Worm (Caenorhabditis elegans): ENCODE data around the gene sri-9.

The sri-9 gene

DNA sequence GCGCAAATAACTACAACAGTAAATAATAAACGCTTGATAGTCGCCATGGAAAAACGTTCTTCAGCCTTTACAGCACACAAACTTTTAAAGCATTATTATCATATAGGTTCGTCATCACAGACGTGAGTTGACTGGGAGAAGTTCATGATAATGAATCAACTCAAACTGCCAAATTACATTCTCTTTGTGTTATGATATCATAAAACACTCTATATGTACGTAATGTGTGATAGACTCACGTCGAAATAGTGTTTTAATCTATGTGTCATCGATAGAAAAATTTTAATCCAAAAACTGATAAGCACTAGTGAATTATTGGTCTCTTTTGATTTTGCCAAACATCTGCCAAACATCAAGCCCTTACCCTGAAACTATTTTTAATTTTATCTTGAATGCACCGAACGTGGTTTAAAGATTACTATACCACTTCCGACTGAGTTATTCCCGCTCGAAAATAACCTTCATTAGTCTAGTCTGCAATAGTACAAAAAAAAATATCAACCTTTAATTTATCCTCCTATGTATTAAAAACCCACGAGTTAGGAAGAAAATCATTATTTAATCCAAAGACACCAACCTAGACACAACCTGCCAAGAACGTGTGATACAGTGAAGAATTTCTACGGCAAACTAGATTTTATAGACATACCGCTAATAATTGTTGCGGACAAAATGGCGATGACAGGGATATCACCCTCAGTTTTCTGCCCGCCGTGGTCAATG, 8.2 kb downstream of the sri-9 start, which contains the start of the genes clc-12 and clec-240:
Gene clc-12, minus strand, starts transcription at position 47 of the 723 bp plus-strand sequence.
Gene clec-240, plus strand, starts transcription at position 673 of the 723 bp plus-strand sequence.
- TF ChIP-seq pqm-1 (tag; optimal IDR thresholded peaks at IDR 0.05) (peak; percentile 77), nhr-77 (tag; optimal IDR thresholded peaks at IDR 0.05) (no peak), elt-2 (tag; optimal IDR thresholded peaks at IDR 0.05) (peak; percentile 64), aly-2 (tag; optimal IDR thresholded peaks at IDR 0.05) (no peak), lin-39 (tag; optimal IDR thresholded peaks at IDR 0.05) (no peak), nhr-76 (tag; optimal IDR thresholded peaks at IDR 0.05) (no peak), fos-1 (tag; optimal IDR thresholded peaks at IDR 0.05) (no peak)

DNA sequence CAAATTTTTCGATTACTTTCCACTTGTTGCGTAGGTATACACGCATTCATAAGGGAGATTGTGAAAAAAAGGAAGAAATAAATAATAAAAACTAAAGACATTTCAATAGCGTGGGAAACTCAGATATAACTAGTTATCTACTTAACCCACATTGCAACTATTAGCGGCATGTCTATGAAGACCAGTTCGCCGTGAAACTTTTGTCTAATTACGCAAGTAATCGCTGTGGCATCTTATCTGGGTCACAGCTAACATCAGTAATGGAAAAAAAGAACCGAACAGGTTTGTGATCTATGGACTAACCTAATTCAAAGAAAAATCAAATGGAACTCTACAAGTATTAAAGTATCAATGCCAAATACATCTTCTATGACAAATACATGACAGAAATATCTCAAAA, 12.0 kb downstream of the sri-9 start, which contains the start of gene clec-241:
Gene clec-241, minus strand, starts transcription at position 101 of the 400 bp plus-strand sequence.
- TF ChIP-seq ztf-11 (tag; optimal IDR thresholded peaks at IDR 0.05): no peak
- no peak for TF ChIP-seq R02D3.7 (tag; optimal IDR thresholded peaks at IDR 0.05)
- no peak for TF ChIP-seq elt-1 (tag; optimal IDR thresholded peaks at IDR 0.05)

DNA sequence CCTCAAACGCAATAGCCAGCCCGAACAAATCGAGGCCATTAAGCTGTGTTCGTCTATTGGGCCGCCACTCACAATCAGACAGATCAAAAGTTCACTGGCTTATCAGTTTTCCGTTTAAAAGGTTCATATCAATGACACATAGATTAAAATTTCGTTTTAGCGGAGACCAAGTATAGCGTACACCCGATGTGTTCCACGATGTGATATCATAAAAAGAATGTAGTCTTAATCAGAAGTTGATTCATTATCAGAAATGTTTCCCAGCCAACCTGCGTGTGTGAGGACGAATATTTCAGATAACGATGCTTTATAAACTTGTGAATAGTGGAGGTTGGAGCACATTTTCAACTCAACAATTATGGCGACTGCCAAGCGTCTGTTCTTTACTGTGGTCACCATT, 12.8 kb downstream of the sri-9 start, which contains the start of gene clc-13:
Gene clc-13, plus strand, starts transcription at position 359 of the 400 bp plus-strand sequence.
- TF ChIP-seq elt-2 (tag; optimal IDR thresholded peaks at IDR 0.05) (peak; percentile 95), nhr-28 (tag; optimal IDR thresholded peaks at IDR 0.05) (no peak), unc-62 (GFP tag; optimal IDR thresholded peaks at IDR 0.05) (no peak), jun-1 (tag; optimal IDR thresholded peaks at IDR 0.05) (peak; percentile 4), snpc-4 (tag; optimal IDR thresholded peaks at IDR 0.05) (no peak), unc-39 (tag; optimal IDR thresholded peaks at IDR 0.05) (no peak), R02D3.7 (tag; optimal IDR thresholded peaks at IDR 0.05) (no peak), fkh-10 (GFP tag; optimal IDR thresholded peaks at IDR 0.05) (no peak), pqm-1 (tag; optimal IDR thresholded peaks at IDR 0.05) (peak; percentile 74), mml-1 (tag; optimal IDR thresholded peaks at IDR 0.05) (no peak)

DNA sequence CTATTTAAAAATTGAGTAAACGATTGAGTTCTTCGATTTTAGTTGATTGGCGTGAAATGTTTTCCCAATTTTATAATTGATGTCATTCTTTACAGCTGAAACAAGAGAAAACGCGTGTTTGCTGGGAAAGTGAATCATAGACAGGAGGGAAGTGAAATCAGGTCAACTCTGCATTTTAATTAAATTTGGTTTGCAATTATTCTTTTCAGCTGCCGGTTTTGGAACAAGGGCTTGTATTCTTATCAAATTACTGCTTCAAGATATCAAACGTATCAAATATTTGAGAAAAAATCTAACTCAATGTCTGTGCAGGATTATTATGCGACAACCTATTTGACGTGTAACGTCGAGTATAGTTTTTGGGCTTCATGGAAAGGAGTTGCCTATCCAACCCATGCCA, 15.5 kb downstream of the sri-9 start, which contains the start of gene srh-97:
Gene srh-97, plus strand, starts transcription at position 301 of the 400 bp plus-strand sequence.
- no peak for TF ChIP-seq R02D3.7 (tag; optimal IDR thresholded peaks at IDR 0.05)
- no peak for TF ChIP-seq eor-1 (tag; optimal IDR thresholded peaks at IDR 0.05)
- no peak for TF ChIP-seq mdl-1 (tag; optimal IDR thresholded peaks at IDR 0.05)
- TF ChIP-seq nhr-43 (tag; optimal IDR thresholded peaks at IDR 0.05; ENCODE audit: poor library complexity, severe bottlenecking): no peak
- no peak for TF ChIP-seq fkh-10 (GFP tag; optimal IDR thresholded peaks at IDR 0.05)
- no peak for TF ChIP-seq nhr-67 (tag; optimal IDR thresholded peaks at IDR 0.05)
- no peak for TF ChIP-seq nhr-12 (tag; optimal IDR thresholded peaks at IDR 0.05)
- no peak for TF ChIP-seq elt-2 (tag; optimal IDR thresholded peaks at IDR 0.05)
- no peak for TF ChIP-seq elt-1 (tag; optimal IDR thresholded peaks at IDR 0.05)
- TF ChIP-seq skn-1 (tag; optimal IDR thresholded peaks at IDR 0.05): no peak
- no peak for TF ChIP-seq lsy-12 (tag; optimal IDR thresholded peaks at IDR 0.05)
- TF ChIP-seq ama-1 (optimal IDR thresholded peaks at IDR 0.05): no peak
- TF ChIP-seq lin-39 (tag; optimal IDR thresholded peaks at IDR 0.05): no peak
- TF ChIP-seq pha-4 (tag; optimal IDR thresholded peaks at IDR 0.05): no peak
- no peak for TF ChIP-seq ceh-82 (tag; optimal IDR thresholded peaks at IDR 0.05)
- TF ChIP-seq ceh-9 (tag; optimal IDR thresholded peaks at IDR 0.05): no peak

DNA sequence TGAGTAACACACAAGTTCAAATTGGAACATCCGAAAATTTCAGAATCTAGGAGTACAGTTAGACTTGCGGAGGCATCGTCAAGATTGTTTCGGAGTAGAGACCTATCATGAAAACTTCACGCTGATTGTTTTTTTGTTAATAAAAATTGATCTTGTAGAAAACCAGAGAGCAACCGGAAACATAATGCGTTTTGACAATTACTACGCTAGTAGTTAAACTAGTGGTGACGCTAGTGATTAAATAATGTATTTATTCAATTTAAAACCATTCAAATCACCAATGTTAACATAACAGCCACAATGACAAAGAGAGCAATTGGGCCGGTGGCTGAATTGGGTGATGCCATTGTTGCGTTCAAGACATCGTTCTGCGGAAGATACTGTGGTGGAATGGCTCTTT, 18.4 kb downstream of the sri-9 start, which contains the start of gene F49H6.17:
Gene F49H6.17, plus strand, starts transcription at position 301 of the 400 bp plus-strand sequence.
- TF ChIP-seq fkh-2 (tag; optimal IDR thresholded peaks at IDR 0.05) (no peak), zag-1 (tag; optimal IDR thresholded peaks at IDR 0.05) (no peak), fos-1 (tag; optimal IDR thresholded peaks at IDR 0.05) (no peak), nhr-11 (tag; optimal IDR thresholded peaks at IDR 0.05) (no peak), nhr-23 (tag; optimal IDR thresholded peaks at IDR 0.05) (no peak), elt-3 (tag; optimal IDR thresholded peaks at IDR 0.05) (no peak), sea-2 (GFP tag; optimal IDR thresholded peaks at IDR 0.05) (no peak), eor-1 (tag; optimal IDR thresholded peaks at IDR 0.05) (no peak), hmg-11 (tag; optimal IDR thresholded peaks at IDR 0.05) (no peak), egl-27 (tag; optimal IDR thresholded peaks at IDR 0.05) (no peak), ceh-16 (tag; optimal IDR thresholded peaks at IDR 0.05) (no peak), ztf-11 (tag; optimal IDR thresholded peaks at IDR 0.05) (no peak), ceh-9 (tag; optimal IDR thresholded peaks at IDR 0.05) (no peak), elt-2 (tag; optimal IDR thresholded peaks at IDR 0.05) (no peak), unc-62 (GFP tag; optimal IDR thresholded peaks at IDR 0.05) (no peak), lin-15B (tag; optimal IDR thresholded peaks at IDR 0.05) (no peak), nhr-25 (tag; optimal IDR thresholded peaks at IDR 0.05) (no peak)

All from whole organism, L3 larva.